Worm (Caenorhabditis elegans): ENCODE measurements around the gene T12B3.3.

DNA sequence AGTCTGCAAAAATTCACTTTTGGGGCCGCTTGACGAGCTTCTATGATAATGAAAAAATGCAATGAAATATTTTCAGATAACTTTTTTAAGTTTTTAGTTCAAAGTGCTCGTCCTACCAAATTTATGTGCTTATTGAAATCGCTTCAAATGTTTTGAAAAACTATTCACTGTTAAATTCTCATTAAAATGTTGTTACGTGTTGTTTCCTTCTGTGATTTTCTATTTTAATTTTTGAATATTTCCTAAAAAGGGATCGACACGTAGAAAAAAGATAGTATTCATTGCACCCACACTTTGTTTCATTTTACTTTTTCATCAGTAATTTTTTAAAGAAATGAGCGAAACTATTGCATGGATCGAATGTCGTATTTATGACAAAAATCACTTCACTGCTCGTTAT, 43.9 kb downstream of the T12B3.3 start, which contains the start of gene B0496.6:
- TF ChIP-seq tbx-37 (GFP tag; conservative IDR thresholded peaks at IDR 0.05) (no peak), hnd-1 (tag; optimal IDR thresholded peaks at IDR 0.05) (no peak), tbx-11 (GFP tag; IDR thresholded peaks at IDR 0.05) (no peak), ama-1 (optimal IDR thresholded peaks at IDR 0.05) (no peak), scrt-1 (GFP tag; IDR thresholded peaks at IDR 0.05) (no peak), ceh-36 (tag; optimal IDR thresholded peaks at IDR 0.05) (no peak), hmbx-1 (tag; optimal IDR thresholded peaks at IDR 0.05) (no peak), ceh-13 (GFP tag; optimal IDR thresholded peaks at IDR 0.05) (no peak), pes-1 (GFP tag; IDR thresholded peaks at IDR 0.05) (no peak), aly-1 (tag; optimal IDR thresholded peaks at IDR 0.05) (no peak)

Data from whole organism, early embryonic.